Worm (Caenorhabditis elegans) whole organism, mixed stage, embryonic: ENCODE data around the gene clec-266.

Experiments
- bed-3 ChIP-seq: fragments of 200-800 bp; sonication (Bioruptor generic); optimal IDR thresholded peaks from 3 replicates; lab custom pipeline; 2018; ENCODE audit warnings: mild to moderate bottlenecking, missing genetic modification characterization, moderate library complexity, missing compliant biosample characterization
- ces-1 ChIP-seq: fragments of 150-350 bp; optimal IDR thresholded peaks from 2 replicates; lab custom pipeline; 2014; ENCODE audit warnings: missing biosample characterization, missing genetic modification reagents, missing genetic modification characterization
- elt-1 ChIP-seq: sonication (generic microtip); optimal IDR thresholded peaks from 2 replicates; lab custom pipeline; 2017; ENCODE audit warnings: missing genetic modification characterization, mild to moderate bottlenecking, missing compliant biosample characterization, antibody characterized with exemption, moderate library complexity, borderline replicate concordance; ENCODE audit not compliant: insufficient read depth
- elt-3 ChIP-seq: fragments of 150-350 bp; optimal IDR thresholded peaks from 2 replicates; lab custom pipeline; 2014; ENCODE audit warnings: missing biosample characterization, missing genetic modification characterization
- lsy-2 ChIP-seq: fragments of 150-350 bp; optimal IDR thresholded peaks from 2 replicates; lab custom pipeline; 2014; ENCODE audit warnings: missing biosample characterization, missing genetic modification characterization
- nhr-12 ChIP-seq: fragments of 150-350 bp; optimal IDR thresholded peaks from 2 replicates; lab custom pipeline; 2014; ENCODE audit warnings: missing biosample characterization, missing genetic modification characterization
- nhr-28 ChIP-seq: fragments of 150-350 bp; optimal IDR thresholded peaks from 2 replicates; lab custom pipeline; 2014; ENCODE audit warnings: missing biosample characterization, missing genetic modification characterization
- nhr-76 ChIP-seq: sonication (generic microtip); optimal IDR thresholded peaks from 2 replicates; lab custom pipeline; 2017; ENCODE audit warnings: missing biosample characterization, missing genetic modification characterization
- pha-4 ChIP-seq: fragments of 150-350 bp; optimal IDR thresholded peaks from 2 replicates; lab custom pipeline; 2018; ENCODE audit warnings: missing biosample characterization, missing genetic modification reagents, missing genetic modification characterization
- snpc-4 ChIP-seq: fragments of 150-350 bp; optimal IDR thresholded peaks from 2 replicates; lab custom pipeline; 2014; ENCODE audit warnings: missing biosample characterization, missing genetic modification characterization
- sptf-1 ChIP-seq: sonication (generic microtip); optimal IDR thresholded peaks from 2 replicates; lab custom pipeline; 2017; ENCODE audit warnings: mild to moderate bottlenecking, missing genetic modification characterization, moderate library complexity, missing compliant biosample characterization
- unc-62 ChIP-seq: fragments of 150-350 bp; optimal IDR thresholded peaks from 2 replicates; lab custom pipeline; 2014; ENCODE audit warnings: missing biosample characterization, missing genetic modification reagents, missing genetic modification characterization

ce11 chrX:6609251-6609650 is 13.5 kb downstream of the clec-266 start:
- TF ChIP-seq elt-1 (tag; lab: Kevin White, UChicago), result no peak
- TF ChIP-seq nhr-28 (tag; lab: Kevin White, UChicago), result no peak
- no peak for TF ChIP-seq elt-3
- no peak for TF ChIP-seq nhr-12 (tag; lab: Kevin White, UChicago)
- no peak for TF ChIP-seq snpc-4 (tag; lab: Kevin White, UChicago)
- TF ChIP-seq unc-62 (GFP tag; lab: Kevin White, UChicago), result no peak
- no peak for TF ChIP-seq bed-3 (GFP tag; lab: Kevin White, UChicago)
- no peak for TF ChIP-seq ces-1 (GFP tag; lab: Kevin White, UChicago)
- TF ChIP-seq pha-4 (tag; lab: Kevin White, UChicago), result no peak
- TF ChIP-seq nhr-76 (tag; lab: Kevin White, UChicago), result no peak
- TF ChIP-seq sptf-1 (tag; lab: Kevin White, UChicago), result no peak
- no peak for TF ChIP-seq lsy-2 (tag; lab: Kevin White, UChicago)
